Fruit fly (Drosophila melanogaster) whole organism, prepupa: ENCODE data around the gene CG7213.

ENCODE experiments used
- CG15336 ChIP-seq: fragments of 200-800 bp; sonication (Bioruptor generic); IDR thresholded peaks from 2 replicates; pipeline ENCODE4 v1.3.6; 2022; ENCODE audit warnings: missing biosample characterization, missing genetic modification characterization
- Sox15 ChIP-seq: fragments of 200-800 bp; sonication (Bioruptor generic); optimal IDR thresholded peaks from 3 replicates; lab custom pipeline; 2016; ENCODE audit warnings: missing biosample characterization, missing genetic modification characterization
- cyc ChIP-seq: fragments of 200-800 bp; sonication (Bioruptor generic); optimal IDR thresholded peaks from 3 replicates; lab custom pipeline; 2016; ENCODE audit warnings: missing biosample characterization, missing genetic modification characterization
- salr ChIP-seq, 2 experiments: fragments of 200-800 bp; sonication (Bioruptor generic); optimal IDR thresholded peaks; 3 replicates each; lab custom pipeline; 2016 to 2018; ENCODE audit warnings: missing biosample characterization in 2 of 2, missing genetic modification characterization in 2 of 2, mild to moderate bottlenecking in 1 of 2

DNA sequence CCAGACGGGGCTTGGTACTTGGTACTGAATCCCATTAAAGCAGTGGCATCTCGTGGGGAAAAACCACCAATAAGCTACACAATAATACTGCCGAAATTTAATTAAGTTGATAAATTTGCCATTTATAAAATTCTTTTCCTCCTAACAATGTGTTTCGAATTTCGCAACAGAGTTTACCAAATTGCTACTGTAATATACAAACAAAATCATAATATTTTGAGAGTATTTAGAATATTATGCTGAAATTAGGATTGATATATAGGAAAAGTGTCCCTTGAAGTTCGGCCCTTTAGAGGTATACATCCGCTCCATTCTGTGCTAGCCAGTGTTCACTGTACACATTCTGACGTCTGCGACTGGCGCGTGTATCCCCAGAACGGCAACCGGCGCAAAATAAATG lies 44.2 kb upstream of the CG7213 start:
- TF ChIP-seq CG15336 = peak; percentile 37; the same call in 1 of the 2 replicates
- TF ChIP-seq cyc (GFP tag; lab: Kevin White, UChicago) = peak; percentile 34
- TF ChIP-seq salr (GFP tag; optimal IDR thresholded peaks at IDR 0.05; lab: Kevin White, UChicago) = peak in 1 of 2 experiments; percentile 10
- TF ChIP-seq Sox15 (GFP tag; lab: Kevin White, UChicago) = peak; percentile 24
